Worm (Caenorhabditis elegans) whole organism, L3 larva: ENCODE results near the gene ssup-72.

Experiments used
- ZK546.5 ChIP-seq: sonication (generic microtip); optimal IDR thresholded peaks from 2 replicates; lab custom pipeline; 2017; ENCODE audit warnings: missing biosample characterization, missing genetic modification characterization
- ama-1 ChIP-seq: fragments of 150-350 bp; optimal IDR thresholded peaks from 2 replicates; lab custom pipeline; 2018
- ceh-16 ChIP-seq: sonication (generic microtip); optimal IDR thresholded peaks from 2 replicates; lab custom pipeline; 2017; ENCODE audit warnings: missing biosample characterization, missing genetic modification characterization
- ceh-28 ChIP-seq: fragments of 150-350 bp; optimal IDR thresholded peaks from 2 replicates; lab custom pipeline; 2014; ENCODE audit warnings: missing biosample characterization, missing genetic modification reagents, missing genetic modification characterization
- ceh-9 ChIP-seq: sonication (generic microtip); optimal IDR thresholded peaks from 2 replicates; lab custom pipeline; 2018; ENCODE audit warnings: missing biosample characterization, missing genetic modification characterization
- egl-27 ChIP-seq: sonication (generic microtip); optimal IDR thresholded peaks from 4 replicates; lab custom pipeline; 2017; ENCODE audit warnings: missing biosample characterization, missing genetic modification reagents, missing genetic modification characterization
- elt-1 ChIP-seq: fragments of 150-350 bp; optimal IDR thresholded peaks from 2 replicates; lab custom pipeline; 2014; ENCODE audit warnings: missing biosample characterization, missing genetic modification characterization
- elt-2 ChIP-seq: sonication (generic microtip); optimal IDR thresholded peaks from 2 replicates; lab custom pipeline; 2016; ENCODE audit warnings: missing genetic modification reagents, mild to moderate bottlenecking, missing genetic modification characterization, missing compliant biosample characterization
- elt-3 ChIP-seq, 3 experiments: fragments of 150-350 bp in 1 of 3; sonication (generic microtip) in 2 of 3; optimal IDR thresholded peaks; 2 replicates in 2 of 3; 4 replicates in 1 of 3; lab custom pipeline; 2014 to 2017; ENCODE audit warnings: missing biosample characterization in 3 of 3, missing genetic modification characterization in 3 of 3
- eor-1 ChIP-seq, 2 experiments: fragments of 150-350 bp; optimal IDR thresholded peaks; 2 replicates each; lab custom pipeline; 2014 to 2018; ENCODE audit warnings: missing biosample characterization in 2 of 2, missing genetic modification characterization in 2 of 2
- hmg-11 ChIP-seq: sonication (generic microtip); optimal IDR thresholded peaks from 2 replicates; lab custom pipeline; 2016; ENCODE audit warnings: missing genetic modification characterization, missing compliant biosample characterization
- jun-1 ChIP-seq: fragments of 150-350 bp; optimal IDR thresholded peaks from 2 replicates; lab custom pipeline; 2014; ENCODE audit warnings: missing biosample characterization, missing genetic modification reagents, missing genetic modification characterization
- lin-15B ChIP-seq: fragments of 150-350 bp; optimal IDR thresholded peaks from 2 replicates; lab custom pipeline; 2014; ENCODE audit warnings: missing biosample characterization, missing genetic modification characterization
- lin-39 ChIP-seq: fragments of 150-350 bp; optimal IDR thresholded peaks from 2 replicates; lab custom pipeline; 2018; ENCODE audit warnings: missing biosample characterization, missing genetic modification reagents, missing genetic modification characterization
- lsy-12 ChIP-seq: sonication (generic microtip); optimal IDR thresholded peaks from 2 replicates; lab custom pipeline; 2016; ENCODE audit warnings: mild to moderate bottlenecking, missing genetic modification characterization, missing compliant biosample characterization
- mml-1 ChIP-seq: fragments of 150-350 bp; sonication (generic microtip); optimal IDR thresholded peaks from 3 replicates; lab custom pipeline; 2014; ENCODE audit warnings: missing biosample characterization, missing genetic modification characterization
- nfya-1 ChIP-seq: sonication (generic microtip); optimal IDR thresholded peaks from 2 replicates; lab custom pipeline; 2017; ENCODE audit warnings: missing genetic modification characterization, mild to moderate bottlenecking, missing compliant biosample characterization, antibody characterized with exemption, moderate library complexity; ENCODE audit not compliant: insufficient read depth
- nhr-12 ChIP-seq: fragments of 150-350 bp; optimal IDR thresholded peaks from 2 replicates; lab custom pipeline; 2014; ENCODE audit warnings: missing biosample characterization, missing genetic modification characterization
- nhr-23 ChIP-seq: fragments of 150-350 bp; optimal IDR thresholded peaks from 2 replicates; lab custom pipeline; 2014; ENCODE audit warnings: missing biosample characterization, missing genetic modification reagents, missing genetic modification characterization
- nhr-25 ChIP-seq: sonication (generic microtip); optimal IDR thresholded peaks from 2 replicates; lab custom pipeline; 2017; ENCODE audit warnings: missing biosample characterization, missing genetic modification characterization
- nhr-43 ChIP-seq: sonication (generic microtip); optimal IDR thresholded peaks from 2 replicates; lab custom pipeline; 2016; ENCODE audit warnings: mild to moderate bottlenecking, missing genetic modification characterization, missing compliant biosample characterization; ENCODE audit not compliant: poor library complexity, severe bottlenecking
- nhr-77 ChIP-seq: fragments of 150-350 bp; optimal IDR thresholded peaks from 2 replicates; lab custom pipeline; 2014; ENCODE audit warnings: missing biosample characterization, missing genetic modification characterization
- pha-4 ChIP-seq: fragments of 150-350 bp; optimal IDR thresholded peaks from 2 replicates; lab custom pipeline; 2014; ENCODE audit warnings: missing biosample characterization, missing genetic modification reagents, missing genetic modification characterization
- pqm-1 ChIP-seq: fragments of 150-350 bp; optimal IDR thresholded peaks from 2 replicates; lab custom pipeline; 2017; ENCODE audit warnings: missing biosample characterization, missing genetic modification characterization, inconsistent platforms
- sea-2 ChIP-seq: fragments of 150-350 bp; sonication (generic microtip); optimal IDR thresholded peaks from 4 replicates; lab custom pipeline; 2014; ENCODE audit warnings: missing biosample characterization, missing genetic modification reagents, missing genetic modification characterization
- snpc-4 ChIP-seq: fragments of 150-350 bp; optimal IDR thresholded peaks from 2 replicates; lab custom pipeline; 2014; ENCODE audit warnings: missing biosample characterization, missing genetic modification characterization
- unc-39 ChIP-seq: sonication (generic microtip); optimal IDR thresholded peaks from 4 replicates; lab custom pipeline; 2017; ENCODE audit warnings: missing biosample characterization, missing genetic modification characterization
- unc-62 ChIP-seq: fragments of 150-350 bp; sonication (generic microtip); optimal IDR thresholded peaks from 4 replicates; lab custom pipeline; 2014; ENCODE audit warnings: missing biosample characterization, missing genetic modification reagents, missing genetic modification characterization
- ztf-11 ChIP-seq: fragments of 150-350 bp; optimal IDR thresholded peaks from 2 replicates; lab custom pipeline; 2014; ENCODE audit warnings: missing biosample characterization, missing genetic modification characterization
- ztf-4 ChIP-seq: fragments of 150-350 bp; optimal IDR thresholded peaks from 2 replicates; lab custom pipeline; 2014; ENCODE audit warnings: missing biosample characterization, missing genetic modification characterization

Gene ssup-72

ce11 chrII:6826726-6827125, 50.3 kb downstream of the ssup-72 start:
- TF ChIP-seq nhr-23, result no peak
- peak; percentile 81 for TF ChIP-seq elt-2 (tag; lab: Kevin White, UChicago)
- TF ChIP-seq ZK546.5 (tag; lab: Kevin White, UChicago), result no peak
- TF ChIP-seq ztf-11 (tag; lab: Kevin White, UChicago), result no peak
- TF ChIP-seq ama-1, result no peak
- no peak for TF ChIP-seq nhr-12
- no peak for TF ChIP-seq lin-15B (tag; lab: Kevin White, UChicago)
- TF ChIP-seq pha-4 (tag; lab: Kevin White, UChicago), result peak; percentile 55
- TF ChIP-seq jun-1 (tag; lab: Kevin White, UChicago), result peak; percentile 38
- no peak for TF ChIP-seq mml-1 (tag; lab: Kevin White, UChicago)
- no peak for TF ChIP-seq ceh-9 (tag; lab: Kevin White, UChicago)
- TF ChIP-seq nhr-77 (tag; lab: Kevin White, UChicago), result no peak
- TF ChIP-seq nfya-1 (tag; lab: Kevin White, UChicago), result peak; percentile 61
- TF ChIP-seq hmg-11 (tag; lab: Kevin White, UChicago), result no peak
- TF ChIP-seq eor-1 (tag; optimal IDR thresholded peaks at IDR 0.05; lab: Kevin White, UChicago), result no peak
- TF ChIP-seq lsy-12 (tag; lab: Kevin White, UChicago), result no peak
- TF ChIP-seq nhr-25, result peak; percentile 37
- TF ChIP-seq unc-62 (GFP tag; lab: Kevin White, UChicago), result peak; percentile 55
- TF ChIP-seq unc-39, result no peak
- TF ChIP-seq ztf-4, result no peak
- TF ChIP-seq pqm-1 (tag; lab: Kevin White, UChicago), result no peak
- no peak for TF ChIP-seq ceh-28 (tag; lab: Kevin White, UChicago)
- no peak for TF ChIP-seq sea-2 (GFP tag; lab: Kevin White, UChicago)

DNA sequence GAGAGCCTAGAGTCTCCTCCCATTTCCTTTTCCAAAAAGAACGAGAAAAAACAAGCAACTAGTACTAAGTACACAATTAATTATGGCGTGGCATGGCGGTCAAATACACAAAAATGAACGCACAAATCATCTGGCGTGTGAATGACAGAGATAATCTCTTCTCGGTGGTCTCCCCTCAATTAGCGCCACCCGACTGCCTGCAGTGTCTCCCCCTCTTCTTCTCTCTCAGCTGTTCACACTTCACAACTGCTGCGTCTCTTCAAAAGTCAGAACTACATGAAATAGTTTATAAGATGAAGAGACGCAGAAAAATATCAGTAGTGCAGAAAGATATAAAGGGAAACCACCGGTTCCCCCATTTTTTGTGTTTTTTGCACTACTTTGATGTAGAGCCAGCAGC, 51.0 kb downstream of the ssup-72 start:
- peak; percentile 35 for TF ChIP-seq unc-62 (GFP tag; lab: Kevin White, UChicago)
- peak; percentile 25 for TF ChIP-seq snpc-4 (tag; lab: Kevin White, UChicago)
- no peak for TF ChIP-seq lin-15B (tag; lab: Kevin White, UChicago)
- no peak for TF ChIP-seq lsy-12 (tag; lab: Kevin White, UChicago)
- peak; percentile 52 for TF ChIP-seq egl-27 (tag; lab: Kevin White, UChicago)
- TF ChIP-seq jun-1 (tag; lab: Kevin White, UChicago), result peak; percentile 53
- TF ChIP-seq ztf-4, result no peak
- peak; percentile 58 for TF ChIP-seq nhr-25
- peak; percentile 43 for TF ChIP-seq nhr-43 (tag; lab: Kevin White, UChicago)
- peak; percentile 61 for TF ChIP-seq nfya-1 (tag; lab: Kevin White, UChicago)
- TF ChIP-seq lin-39 (tag; lab: Kevin White, UChicago), result peak; percentile 78
- peak; percentile 14 for TF ChIP-seq sea-2 (GFP tag; lab: Kevin White, UChicago)
- no peak for TF ChIP-seq nhr-12
- TF ChIP-seq nhr-23, result peak; percentile 68
- TF ChIP-seq elt-2 (tag; lab: Kevin White, UChicago), result peak; percentile 34
- TF ChIP-seq unc-39, result no peak
- TF ChIP-seq elt-1 (tag; lab: Kevin White, UChicago), result peak; percentile 35
- peak; percentile 54 for TF ChIP-seq pha-4 (tag; lab: Kevin White, UChicago)
- peak in 1 of 3 experiments; percentile 34 for TF ChIP-seq elt-3 (tag; optimal IDR thresholded peaks at IDR 0.05; lab: Kevin White, UChicago)
- TF ChIP-seq ztf-11 (tag; lab: Kevin White, UChicago), result no peak
- no peak for TF ChIP-seq ceh-16 (tag; lab: Kevin White, UChicago)
